Worm (Caenorhabditis elegans) whole organism, L4/young adult: Measurements from ENCODE around the gene T03G11.10.
A peak's percentile ranks its signal among the peaks of the same experiment; 100 is the strongest.

Experiments used
- W03F9.2 ChIP-seq: fragments of 150-350 bp; optimal IDR thresholded peaks from 2 replicates; lab custom pipeline; 2014; ENCODE audit warnings: missing biosample characterization, missing genetic modification characterization
- dao-5 ChIP-seq: sonication (generic microtip); optimal IDR thresholded peaks from 2 replicates; lab custom pipeline; 2016; ENCODE audit warnings: missing genotype, missing genetic modification characterization, moderate library complexity, missing compliant biosample characterization
- him-1 ChIP-seq: sonication (generic microtip); optimal IDR thresholded peaks from 2 replicates; lab custom pipeline; 2016; ENCODE audit warnings: missing genotype, missing genetic modification reagents, missing genetic modification characterization, missing compliant biosample characterization

Gene T03G11.10

DNA sequence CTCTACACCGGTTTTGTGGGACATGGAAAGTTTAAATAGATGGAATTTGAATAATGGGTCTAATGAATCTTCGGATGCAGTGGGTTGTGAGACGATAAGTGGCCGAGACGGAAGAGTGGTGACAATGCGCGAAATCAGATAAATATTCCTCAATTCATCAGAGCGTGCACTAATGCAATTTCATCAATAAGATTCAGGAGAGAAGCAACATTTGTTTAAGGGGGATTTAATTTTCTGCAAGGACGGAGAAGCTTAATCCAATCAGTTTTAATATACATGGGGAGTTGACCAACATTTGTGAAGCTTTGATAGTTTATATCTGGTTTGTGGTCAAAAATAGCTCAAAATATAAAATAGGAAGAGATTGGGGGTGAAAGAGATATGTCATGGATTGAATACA, 41.5 kb downstream of the T03G11.10 start:
- TF ChIP-seq him-1 (tag; lab: Kevin White, UChicago) = no peak
- TF ChIP-seq dao-5 (tag; lab: Kevin White, UChicago) = no peak
- no peak for TF ChIP-seq W03F9.2

ce11 chrX:5124288-5124687, 46.7 kb downstream of the T03G11.10 start:
- TF ChIP-seq W03F9.2 = no peak
- TF ChIP-seq him-1 (tag; lab: Kevin White, UChicago) = no peak

DNA sequence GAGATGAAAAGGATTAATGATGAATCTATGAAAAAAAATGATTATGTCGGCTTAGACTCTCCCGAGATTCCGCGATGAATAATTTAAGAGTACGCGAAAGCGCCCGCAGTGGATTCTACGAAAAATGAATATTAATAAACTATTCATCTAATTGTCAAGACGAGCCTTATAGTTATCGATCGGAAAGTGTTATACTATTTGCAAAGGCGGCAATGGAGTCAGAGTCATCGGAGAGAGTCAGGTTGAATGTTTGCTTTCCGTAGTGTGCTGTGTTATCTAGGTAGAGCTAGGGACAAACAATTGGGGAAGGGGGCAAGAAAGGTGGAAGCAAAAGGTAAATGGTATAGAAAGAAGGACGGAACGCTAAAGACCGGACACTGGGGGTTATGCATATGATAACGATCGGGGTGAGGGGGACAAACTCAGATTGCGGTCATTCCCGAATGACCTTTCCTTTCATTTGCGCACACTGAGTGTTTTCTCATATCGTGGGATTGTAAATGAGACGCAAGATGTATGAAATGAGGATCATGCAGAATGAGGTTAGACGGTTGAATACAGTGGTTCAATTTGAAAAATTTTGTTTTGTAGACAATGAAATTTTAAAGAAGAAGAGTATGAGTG, 48.1 kb downstream of the T03G11.10 start:
- no peak for TF ChIP-seq him-1 (tag; lab: Kevin White, UChicago)
- TF ChIP-seq W03F9.2 = no peak
- TF ChIP-seq dao-5 (tag; lab: Kevin White, UChicago) = no peak

DNA sequence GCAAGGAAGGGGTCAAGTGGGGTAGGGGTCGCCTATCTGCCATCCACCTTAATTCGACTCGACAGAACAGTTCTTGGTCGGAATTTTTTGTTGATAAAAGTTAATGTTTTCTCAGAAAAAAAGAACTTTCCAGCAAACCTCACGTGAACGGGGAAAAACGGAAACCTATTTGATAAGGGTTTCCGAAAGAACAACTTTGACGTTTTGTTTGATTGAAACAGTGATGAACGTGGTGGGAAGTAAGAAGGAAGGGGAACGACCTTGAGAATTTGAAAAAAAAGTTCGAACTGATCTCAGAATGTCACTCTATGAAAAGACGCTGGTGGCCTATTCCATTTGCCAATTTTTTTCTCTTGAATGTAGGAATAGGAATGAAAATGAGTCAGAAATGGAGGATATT, 48.6 kb downstream of the T03G11.10 start:
- TF ChIP-seq him-1 (tag; lab: Kevin White, UChicago) = no peak
- no peak for TF ChIP-seq W03F9.2
- no peak for TF ChIP-seq dao-5 (tag; lab: Kevin White, UChicago)

DNA sequence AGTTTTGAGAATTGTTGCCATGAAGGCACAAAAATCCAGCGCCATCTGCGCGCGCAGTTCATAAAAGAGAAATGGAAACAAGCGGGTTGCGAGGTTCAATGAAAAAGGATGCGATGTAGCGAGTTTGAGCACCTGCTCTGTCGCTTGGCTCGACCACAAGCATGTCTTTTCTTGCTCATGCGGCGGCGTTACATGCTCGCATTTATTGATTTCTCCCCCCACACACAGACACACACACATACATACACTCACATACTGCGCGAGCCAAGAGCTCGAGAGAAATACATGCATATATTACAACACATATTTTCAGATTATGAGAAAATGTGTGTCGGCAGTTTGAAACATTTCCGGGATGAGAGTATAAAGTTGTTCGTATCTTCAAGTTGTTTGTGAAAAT, 49.2 kb downstream of the T03G11.10 start:
- TF ChIP-seq him-1 (tag; lab: Kevin White, UChicago) (peak; percentile 8), dao-5 (tag; lab: Kevin White, UChicago) (no peak)

DNA sequence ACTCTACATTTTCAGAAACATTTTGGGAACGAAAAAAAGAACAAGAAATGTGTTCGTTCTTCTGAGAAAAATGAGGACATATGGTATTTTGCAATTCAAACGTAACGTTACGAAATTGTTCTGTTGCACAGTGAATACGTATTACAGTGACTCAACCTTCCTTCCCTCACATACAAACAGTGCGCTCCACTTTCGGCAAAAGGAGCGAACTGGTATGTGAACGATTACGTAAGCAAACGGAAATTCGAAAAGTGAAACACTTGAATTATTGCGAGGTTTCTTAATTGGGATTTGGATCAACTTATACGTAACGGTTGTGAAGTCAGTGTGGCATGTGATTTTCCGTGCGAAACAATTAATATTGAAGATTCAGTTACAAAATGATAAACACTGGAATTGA, 50.2 kb downstream of the T03G11.10 start:
- TF ChIP-seq dao-5 (tag; lab: Kevin White, UChicago) (no peak), W03F9.2 (no peak), him-1 (tag; lab: Kevin White, UChicago) (no peak)

- no peak for TF ChIP-seq dao-5 (tag; lab: Kevin White, UChicago)
- TF ChIP-seq him-1 (tag; lab: Kevin White, UChicago) = no peak
- no peak for TF ChIP-seq W03F9.2
Measured at ce11 chrX:5120196-5120595, 50.8 kb downstream of the T03G11.10 start.

DNA sequence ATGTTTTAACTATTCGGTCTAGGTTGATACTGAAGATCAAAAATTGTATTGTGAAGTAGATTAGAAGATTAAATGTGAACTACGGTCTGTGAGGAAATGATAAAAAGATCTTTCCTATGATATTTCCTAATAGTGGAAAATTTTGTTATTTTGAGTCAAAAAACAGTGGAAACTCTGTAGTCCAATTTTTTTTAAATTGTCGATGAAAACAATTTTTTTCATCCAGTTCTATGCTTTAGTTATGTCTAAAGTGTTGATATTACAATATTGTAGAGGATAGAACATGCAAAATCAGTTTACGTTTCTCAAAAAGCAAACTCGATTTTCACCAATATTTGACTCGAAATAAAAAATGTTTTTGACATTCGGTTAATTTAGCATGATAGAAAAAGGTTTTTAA, 51.3 kb downstream of the T03G11.10 start:
- TF ChIP-seq W03F9.2 = no peak
- TF ChIP-seq dao-5 (tag; lab: Kevin White, UChicago) = no peak
- no peak for TF ChIP-seq him-1 (tag; lab: Kevin White, UChicago)

DNA sequence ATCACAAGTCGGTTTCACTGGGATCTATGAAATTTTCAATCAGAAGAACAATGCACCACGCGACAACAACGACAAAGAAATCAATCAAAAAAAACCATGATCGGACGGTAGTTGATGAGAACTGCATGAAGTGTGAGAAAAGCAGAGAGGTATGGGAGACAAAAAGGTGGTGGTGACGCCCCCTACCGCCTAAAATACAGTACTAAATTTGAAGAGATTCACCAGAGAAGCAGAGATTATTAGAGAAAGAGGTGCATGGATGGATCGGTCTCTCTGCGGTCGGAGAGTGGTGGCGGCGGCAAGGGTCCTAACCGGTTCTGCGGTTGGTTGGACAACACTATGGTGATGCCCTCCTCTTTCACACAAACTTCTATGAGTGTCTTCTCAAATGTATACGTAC, 51.7 kb downstream of the T03G11.10 start:
- TF ChIP-seq W03F9.2 = no peak
- TF ChIP-seq him-1 (tag; lab: Kevin White, UChicago) = no peak
- no peak for TF ChIP-seq dao-5 (tag; lab: Kevin White, UChicago)
